Worm (Caenorhabditis elegans): Measurements from ENCODE around the gene C17C3.15.

The C17C3.15 gene

ce11 chrII:5577060-5577459, 6.6 kb downstream of the C17C3.15 start:
- TF ChIP-seq him-1 (tag; optimal IDR thresholded peaks at IDR 0.05) (peak; percentile 6), W03F9.2 (tag; optimal IDR thresholded peaks at IDR 0.05) (peak; percentile 59), dao-5 (tag; optimal IDR thresholded peaks at IDR 0.05) (peak; percentile 28)

- TF ChIP-seq W03F9.2 (tag; optimal IDR thresholded peaks at IDR 0.05): no peak
- TF ChIP-seq dao-5 (tag; optimal IDR thresholded peaks at IDR 0.05): no peak
- no peak for TF ChIP-seq him-1 (tag; optimal IDR thresholded peaks at IDR 0.05)
These were observed 7.6 kb downstream of the C17C3.15 start, which contains the start of gene T25E4.1 for ce11 chrII:5578035-5578434. TSS of gene T25E4.1 (plus strand) at chrII:5578335.

DNA sequence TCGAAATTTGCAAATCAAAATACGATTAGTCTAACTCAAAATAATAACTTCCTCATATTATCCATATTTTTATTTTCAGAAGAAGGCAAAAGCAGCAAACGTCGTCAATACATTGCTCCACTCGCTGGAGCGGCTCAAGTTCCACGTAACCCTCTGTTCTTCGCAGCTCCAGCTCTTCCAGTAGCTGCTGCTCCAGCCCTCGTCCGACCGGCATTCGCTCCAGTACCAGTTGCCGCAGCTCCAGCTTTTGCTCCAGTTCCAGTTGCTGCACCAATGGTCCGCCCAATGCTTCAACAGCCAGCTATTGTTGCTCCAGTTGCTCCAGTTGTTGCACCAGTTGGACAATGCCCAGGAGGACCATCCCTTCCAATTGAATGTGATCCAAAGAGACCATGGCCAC, 8.3 kb downstream of the C17C3.15 start:
- TF ChIP-seq him-1 (tag; optimal IDR thresholded peaks at IDR 0.05) (no peak), W03F9.2 (tag; optimal IDR thresholded peaks at IDR 0.05) (no peak), dao-5 (tag; optimal IDR thresholded peaks at IDR 0.05) (no peak)

- TF ChIP-seq dao-5 (tag; optimal IDR thresholded peaks at IDR 0.05) (no peak), him-1 (tag; optimal IDR thresholded peaks at IDR 0.05) (no peak), W03F9.2 (tag; optimal IDR thresholded peaks at IDR 0.05) (no peak)
These were observed 8.8 kb downstream of the C17C3.15 start for ce11 chrII:5579236-5579635.

DNA sequence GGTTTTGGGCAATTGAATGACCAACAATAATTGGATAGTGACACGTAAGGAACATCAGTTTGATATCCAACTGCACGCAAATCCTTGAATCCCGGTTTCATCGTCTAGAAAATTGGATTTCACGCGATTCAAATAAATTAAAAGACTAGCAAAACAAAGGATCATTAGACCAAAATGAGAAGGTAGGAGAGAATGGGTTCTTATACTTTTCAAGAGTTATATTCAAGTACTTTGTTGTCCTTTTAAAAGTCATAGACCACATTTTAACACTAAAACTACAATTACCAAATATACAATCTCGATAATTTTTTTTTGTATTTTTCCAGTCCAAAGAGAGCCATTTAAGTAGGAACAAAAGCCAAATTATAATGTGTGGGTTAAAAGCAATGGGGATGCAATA, 11.9 kb downstream of the C17C3.15 start, which contains the start of gene T25E4.2:
Gene T25E4.2 (minus strand): TSS at position 101 of the 400 bp plus-strand sequence.
- TF ChIP-seq dao-5 (tag; optimal IDR thresholded peaks at IDR 0.05) (no peak), W03F9.2 (tag; optimal IDR thresholded peaks at IDR 0.05) (no peak), him-1 (tag; optimal IDR thresholded peaks at IDR 0.05) (no peak)

DNA sequence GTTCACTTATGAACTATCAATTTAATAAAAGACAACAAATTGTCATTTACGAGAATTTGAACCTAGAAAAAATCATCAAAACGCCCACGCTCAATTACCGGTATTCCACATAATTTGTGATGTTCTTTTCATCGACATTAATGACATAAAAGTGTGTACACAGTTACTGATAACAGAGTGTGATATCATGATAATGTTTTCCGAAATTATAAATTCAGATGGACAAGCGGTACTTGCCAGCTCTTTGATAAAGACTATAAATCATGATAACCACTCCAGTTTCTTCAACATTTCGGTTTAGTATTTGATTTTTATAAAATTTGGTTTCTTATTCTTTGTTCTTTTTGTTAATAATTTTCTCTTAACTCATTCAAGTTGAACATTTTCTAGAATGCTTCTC, 15.3 kb downstream of the C17C3.15 start, which contains the start of gene lys-8:
Gene lys-8 (plus strand): TSS at position 391 of the 400 bp plus-strand sequence.
- TF ChIP-seq dao-5 (tag; optimal IDR thresholded peaks at IDR 0.05) (no peak), him-1 (tag; optimal IDR thresholded peaks at IDR 0.05) (no peak), W03F9.2 (tag; optimal IDR thresholded peaks at IDR 0.05) (no peak)

DNA sequence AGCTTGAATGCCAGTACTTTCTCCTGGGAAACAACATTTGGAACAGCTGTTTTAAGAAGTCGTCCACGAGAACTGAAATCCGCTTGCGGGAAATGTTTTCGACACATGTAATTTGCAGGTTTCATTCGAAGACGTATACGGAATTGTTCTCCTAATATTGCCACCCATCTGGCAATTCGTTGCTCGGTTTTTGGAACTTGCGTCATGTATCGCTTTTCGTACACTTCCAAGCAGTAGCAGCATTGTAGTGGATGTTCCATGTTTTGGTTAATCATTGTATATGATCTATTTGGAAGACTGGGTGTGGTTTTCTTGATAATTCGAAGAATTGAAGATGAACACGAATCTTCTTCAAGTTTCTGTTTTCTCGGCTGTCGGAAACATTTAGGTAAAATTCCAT, 17.3 kb downstream of the C17C3.15 start:
- TF ChIP-seq him-1 (tag; optimal IDR thresholded peaks at IDR 0.05): no peak
- TF ChIP-seq W03F9.2 (tag; optimal IDR thresholded peaks at IDR 0.05): no peak
- no peak for TF ChIP-seq dao-5 (tag; optimal IDR thresholded peaks at IDR 0.05)

DNA sequence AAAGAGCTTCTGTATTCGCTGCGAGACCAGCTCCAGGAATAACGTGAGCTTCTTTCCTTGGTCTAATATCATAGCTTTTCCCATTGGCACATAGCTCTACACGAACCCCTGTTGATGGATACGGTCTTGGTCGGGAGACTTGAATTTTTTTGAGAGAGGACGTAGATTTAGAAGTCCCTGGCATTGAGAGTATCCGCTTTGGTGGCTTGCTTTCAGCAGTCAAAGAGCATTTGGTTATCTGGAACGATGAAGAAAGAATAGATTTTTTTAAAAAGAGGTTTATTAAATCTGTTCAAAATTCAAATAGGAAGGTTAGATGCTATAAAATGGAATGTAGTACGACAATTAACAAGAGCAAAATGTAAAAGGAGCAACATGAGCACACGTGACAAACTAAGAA, 19.2 kb downstream of the C17C3.15 start, which contains the start of gene C17G10.13:
Gene C17G10.13 (minus strand): TSS at position 101 of the 400 bp plus-strand sequence.
- no peak for TF ChIP-seq dao-5 (tag; optimal IDR thresholded peaks at IDR 0.05)
- TF ChIP-seq him-1 (tag; optimal IDR thresholded peaks at IDR 0.05): no peak
- no peak for TF ChIP-seq W03F9.2 (tag; optimal IDR thresholded peaks at IDR 0.05)

DNA sequence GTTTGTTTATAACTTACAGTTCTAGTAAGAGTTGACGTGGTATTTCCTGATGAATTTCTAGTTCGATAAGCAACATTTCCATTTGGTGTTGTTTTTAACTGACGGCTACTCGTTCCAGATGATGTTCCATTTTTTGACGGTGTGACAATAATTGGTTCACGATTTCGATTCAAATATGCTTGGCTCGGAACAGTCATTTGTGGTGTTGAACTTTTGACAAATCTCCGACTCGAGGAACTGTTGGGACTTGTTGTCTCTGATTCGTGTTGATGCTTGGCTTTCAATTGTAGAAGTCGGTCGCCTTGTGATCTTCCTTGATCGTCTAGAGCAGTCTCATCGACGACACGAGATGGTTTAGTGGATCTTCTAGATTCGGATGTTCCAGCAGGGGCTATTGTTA, 21.1 kb downstream of the C17C3.15 start:
- TF ChIP-seq dao-5 (tag; optimal IDR thresholded peaks at IDR 0.05) (no peak), him-1 (tag; optimal IDR thresholded peaks at IDR 0.05) (no peak), W03F9.2 (tag; optimal IDR thresholded peaks at IDR 0.05) (no peak)

DNA sequence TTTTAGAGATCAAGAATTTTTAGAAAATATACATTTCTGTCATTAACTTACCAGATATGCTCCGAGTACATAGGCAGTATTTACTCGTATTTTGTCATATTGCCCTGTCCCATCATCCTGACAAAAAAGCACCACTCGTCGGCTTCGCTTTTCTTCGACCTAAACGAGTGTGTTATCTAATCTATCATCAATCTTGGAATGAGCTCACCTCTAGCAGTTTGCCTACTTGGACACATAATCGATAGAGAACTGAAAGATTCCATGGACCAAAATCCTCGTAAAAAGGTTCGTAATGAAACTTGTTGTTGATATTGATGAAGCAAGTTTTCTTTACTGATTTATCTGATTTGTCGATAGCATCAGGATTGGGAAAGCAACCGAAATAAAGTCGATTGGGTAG, 22.4 kb downstream of the C17C3.15 start:
- TF ChIP-seq dao-5 (tag; optimal IDR thresholded peaks at IDR 0.05) (no peak), him-1 (tag; optimal IDR thresholded peaks at IDR 0.05) (no peak)

ce11 chrII:5593377-5593932, 23.0 kb downstream of the C17C3.15 start, which contains the start of gene cdc-14:
TSS of gene cdc-14 (minus strand) at chrII:5593427.
- TF ChIP-seq him-1 (tag; optimal IDR thresholded peaks at IDR 0.05): no peak
- peak; percentile 57 for TF ChIP-seq W03F9.2 (tag; optimal IDR thresholded peaks at IDR 0.05)
- no peak for TF ChIP-seq dao-5 (tag; optimal IDR thresholded peaks at IDR 0.05)

DNA sequence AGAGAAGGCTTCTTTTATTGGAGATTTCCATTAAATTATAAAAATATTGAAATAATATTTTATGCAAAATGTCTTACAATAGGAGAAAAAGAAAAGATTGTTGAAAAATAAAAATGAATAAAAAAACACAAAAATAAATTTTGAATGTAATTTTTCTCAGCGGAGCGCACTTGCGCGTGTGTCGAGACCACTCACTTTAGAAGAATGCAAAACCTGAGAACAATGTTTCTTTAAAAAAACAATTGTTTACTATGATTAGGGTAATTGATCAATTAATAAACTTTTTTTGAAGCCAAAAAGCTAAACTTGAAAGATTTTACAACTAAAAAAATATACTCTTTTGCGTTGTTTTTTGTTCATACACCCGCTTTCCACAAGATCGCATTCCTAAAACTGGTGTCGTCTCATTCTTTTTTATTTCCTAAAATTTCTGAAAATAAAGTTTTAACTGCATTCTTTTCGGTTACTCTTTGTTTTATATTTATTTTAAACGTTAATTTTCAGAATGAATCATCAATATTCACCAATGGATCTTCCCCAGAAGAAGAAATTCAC, 23.8 kb downstream of the C17C3.15 start, which contains the start of gene ttc-4:
Gene ttc-4 (plus strand): TSS at position 505 of the 555 bp plus-strand sequence.
- TF ChIP-seq him-1 (tag; optimal IDR thresholded peaks at IDR 0.05) (no peak), W03F9.2 (tag; optimal IDR thresholded peaks at IDR 0.05) (peak; percentile 57)

- TF ChIP-seq W03F9.2 (tag; optimal IDR thresholded peaks at IDR 0.05) (no peak), him-1 (tag; optimal IDR thresholded peaks at IDR 0.05) (no peak), dao-5 (tag; optimal IDR thresholded peaks at IDR 0.05) (no peak)
These were observed 25.8 kb downstream of the C17C3.15 start, which contains the start of gene C17G10.1 for ce11 chrII:5596247-5596646. TSS of gene C17G10.1 (plus strand) at chrII:5596547.

ce11 chrII:5599326-5600044, 29.0 kb downstream of the C17C3.15 start, which contains the start of gene C17G10.10:
TSS of gene C17G10.10 (minus strand) at chrII:5599376.
- TF ChIP-seq dao-5 (tag; optimal IDR thresholded peaks at IDR 0.05): no peak
- TF ChIP-seq W03F9.2 (tag; optimal IDR thresholded peaks at IDR 0.05): peak; percentile 32
- no peak for TF ChIP-seq him-1 (tag; optimal IDR thresholded peaks at IDR 0.05)

Data from whole organism, L4/young adult.